Fruit fly (Drosophila melanogaster) whole organism, wandering third instar larva: ENCODE data around the gene CG8065.

Source experiments
- CG9705 ChIP-seq: fragments of 200-800 bp; sonication (Bioruptor generic); optimal IDR thresholded peaks from 2 replicates; lab custom pipeline; 2018; ENCODE audit warnings: missing biosample characterization, mild to moderate bottlenecking, missing genetic modification characterization
- Hr78 ChIP-seq: fragments of >200 bp; optimal IDR thresholded peaks from 2 replicates; lab custom pipeline; 2017; ENCODE audit warnings: missing biosample characterization, missing genetic modification characterization
- Mio ChIP-seq: sonication (Bioruptor generic); optimal IDR thresholded peaks from 2 replicates; lab custom pipeline; 2016; ENCODE audit warnings: missing biosample characterization, missing genetic modification characterization
- Myc ChIP-seq: fragments of >200 bp; optimal IDR thresholded peaks from 2 replicates; lab custom pipeline; 2017
- Sp1 ChIP-seq: fragments of 200-800 bp; sonication (Bioruptor generic); optimal IDR thresholded peaks from 3 replicates; lab custom pipeline; 2019; ENCODE audit warnings: missing biosample characterization, mild to moderate bottlenecking, missing genetic modification characterization, moderate library complexity
- Vsx2 ChIP-seq: fragments of 200-300, 225-300 bp; sonication (Bioruptor generic); optimal IDR thresholded peaks from 2 replicates; lab custom pipeline; 2018; ENCODE audit warnings: missing biosample characterization, missing genetic modification characterization; ENCODE audit not compliant: partially characterized antibody
- h ChIP-seq: fragments of 200-800 bp; sonication (Bioruptor generic); optimal IDR thresholded peaks from 3 replicates; lab custom pipeline; 2016; ENCODE audit warnings: missing biosample characterization, mild to moderate bottlenecking, missing genetic modification characterization
- rgr ChIP-seq: fragments of 200-800 bp; sonication (Bioruptor generic); optimal IDR thresholded peaks from 3 replicates; lab custom pipeline; 2016; ENCODE audit warnings: missing biosample characterization, mild to moderate bottlenecking, missing genetic modification characterization
- sage ChIP-seq: fragments of 200-800 bp; sonication (Bioruptor generic); optimal IDR thresholded peaks from 2 replicates; lab custom pipeline; 2016; ENCODE audit warnings: missing biosample characterization, mild to moderate bottlenecking, missing genetic modification characterization
- usp ChIP-seq: fragments of >200 bp; optimal IDR thresholded peaks from 2 replicates; lab custom pipeline; 2017; ENCODE audit warnings: missing biosample characterization, missing genetic modification characterization

DNA sequence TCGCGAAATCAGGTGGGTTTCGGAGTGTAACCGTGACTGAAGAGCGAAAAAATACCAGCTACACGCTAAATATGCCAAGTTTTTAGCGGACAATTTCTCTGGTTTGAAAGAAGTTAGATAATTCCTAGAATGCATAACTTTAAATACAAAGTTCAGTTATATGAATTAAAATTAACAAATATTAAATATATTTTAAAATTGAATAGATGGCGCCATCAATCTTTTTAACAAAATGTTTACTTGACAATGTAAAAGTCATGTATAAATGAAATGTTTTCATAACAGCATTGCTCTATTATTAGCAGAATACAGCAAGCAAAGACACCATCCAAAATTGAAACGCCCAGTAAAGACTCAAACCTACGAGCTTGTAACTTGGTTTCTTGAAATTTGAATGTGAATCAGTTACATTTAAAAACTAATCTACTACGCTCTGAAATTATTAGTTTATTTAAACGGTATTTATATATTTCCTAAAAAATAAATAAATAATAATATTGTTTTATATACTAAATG, 9.8 kb downstream of the CG8065 start, which contains the start of gene scramb1:
- no peak for TF ChIP-seq h
- peak; percentile 21 for TF ChIP-seq Myc
- no peak for TF ChIP-seq Hr78 (GFP tag; lab: Kevin White, UChicago)
- no peak for TF ChIP-seq sage
- no peak for TF ChIP-seq rgr (GFP tag; lab: Kevin White, UChicago)
- TF ChIP-seq usp (GFP tag; lab: Kevin White, UChicago): no peak
- TF ChIP-seq Mio (GFP tag; lab: Kevin White, UChicago): no peak
- TF ChIP-seq Vsx2 (GFP tag; lab: Kevin White, UChicago): no peak
- TF ChIP-seq CG9705 (GFP tag; lab: Kevin White, UChicago): no peak
- TF ChIP-seq Sp1 (GFP tag; lab: Kevin White, UChicago): no peak
